Fruit fly (Drosophila melanogaster) whole organism, embryonic: ENCODE measurements around the gene CG8369.

Source experiments
- Abd-B ChIP-seq: fragments of 200-800 bp; sonication (Bioruptor generic); optimal IDR thresholded peaks from 2 replicates; lab custom pipeline; 2018; ENCODE audit warnings: missing biosample characterization, mild to moderate bottlenecking, missing genetic modification characterization, moderate library complexity
- B-H1 ChIP-seq: fragments of 200-800 bp; sonication (Bioruptor generic); IDR thresholded peaks from 3 replicates; pipeline ENCODE4 v1.3.6; 2022; ENCODE audit warnings: missing biosample characterization, missing genetic modification characterization
- CG10366 ChIP-seq: fragments of 200-800 bp; sonication (Bioruptor generic); IDR thresholded peaks from 2 replicates; pipeline ENCODE4 v1.3.6; 2022; ENCODE audit warnings: missing biosample characterization, missing genetic modification characterization
- CG10431 ChIP-seq: fragments of 200-800 bp; sonication (Bioruptor generic); optimal IDR thresholded peaks from 3 replicates; lab custom pipeline; 2018; ENCODE audit warnings: missing biosample characterization, mild to moderate bottlenecking, missing genetic modification characterization
- CG11093 ChIP-seq: fragments of 200-800 bp; sonication (Bioruptor generic); IDR thresholded peaks from 3 replicates; pipeline ENCODE4 v1.3.6; 2022; ENCODE audit warnings: missing biosample characterization, missing genetic modification characterization
- CG11398 ChIP-seq: fragments of 200-800 bp; sonication (Bioruptor generic); optimal IDR thresholded peaks from 2 replicates; lab custom pipeline; 2016; ENCODE audit warnings: missing biosample characterization, missing genetic modification characterization
- CG11696 ChIP-seq: fragments of 200-800 bp; sonication (Bioruptor generic); IDR thresholded peaks from 2 replicates; pipeline ENCODE4 v1.3.6; 2022; ENCODE audit warnings: missing biosample characterization, missing genetic modification characterization
- CG12071 ChIP-seq: fragments of 200-800 bp; sonication (Bioruptor generic); optimal IDR thresholded peaks from 3 replicates; lab custom pipeline; 2018; ENCODE audit warnings: missing biosample characterization, mild to moderate bottlenecking, missing genetic modification characterization
- CG12104 ChIP-seq: fragments of 200-800 bp; sonication (Bioruptor generic); optimal IDR thresholded peaks from 3 replicates; lab custom pipeline; 2016; ENCODE audit warnings: missing biosample characterization, missing genetic modification characterization
- CG14014 ChIP-seq: fragments of 200-800 bp; sonication (Bioruptor generic); IDR thresholded peaks from 2 replicates; pipeline ENCODE4 v1.3.6; 2022; ENCODE audit warnings: missing biosample characterization, missing genetic modification characterization
- CG14441 ChIP-seq: fragments of 200-800 bp; sonication (Bioruptor generic); IDR thresholded peaks from 2 replicates; pipeline ENCODE4 v1.3.6; 2022; ENCODE audit warnings: missing biosample characterization, missing genetic modification characterization
- CG14710 ChIP-seq: fragments of 200-800 bp; sonication (Bioruptor generic); optimal IDR thresholded peaks from 3 replicates; lab custom pipeline; 2019; ENCODE audit warnings: missing biosample characterization, mild to moderate bottlenecking, missing genetic modification characterization, moderate library complexity
- CG15269 ChIP-seq: fragments of 200-800 bp; sonication (Bioruptor generic); optimal IDR thresholded peaks from 2 replicates; lab custom pipeline; 2018; ENCODE audit warnings: missing biosample characterization, mild to moderate bottlenecking, missing genetic modification characterization, moderate library complexity
- CG17328 ChIP-seq: fragments of 200-800 bp; sonication (Bioruptor generic); IDR thresholded peaks from 2 replicates; pipeline ENCODE4 v1.3.6; 2022; ENCODE audit warnings: missing biosample characterization, missing genetic modification characterization
- CG2129 ChIP-seq: fragments of 200-800 bp; sonication (Bioruptor generic); IDR thresholded peaks from 2 replicates; pipeline ENCODE4 v1.3.6; 2022; ENCODE audit warnings: missing biosample characterization, missing genetic modification characterization; ENCODE audit not compliant: partially characterized antibody
- CG31224 ChIP-seq: fragments of 200-800 bp; sonication (Bioruptor generic); IDR thresholded peaks from 2 replicates; pipeline ENCODE4 v1.3.6; 2022; ENCODE audit warnings: missing biosample characterization, missing genetic modification characterization
- CG4707 ChIP-seq: fragments of 200-800 bp; sonication (Bioruptor generic); optimal IDR thresholded peaks from 2 replicates; lab custom pipeline; 2018; ENCODE audit warnings: missing biosample characterization, mild to moderate bottlenecking, missing genetic modification characterization, moderate library complexity
- CG6254 ChIP-seq: fragments of 200-800 bp; sonication (Bioruptor generic); optimal IDR thresholded peaks from 3 replicates; lab custom pipeline; 2017; ENCODE audit warnings: mild to moderate bottlenecking, missing biosample characterization, missing genetic modification reagents, missing genetic modification characterization
- CG7839 ChIP-seq: fragments of 200-800 bp; sonication (Bioruptor generic); optimal IDR thresholded peaks from 3 replicates; lab custom pipeline; 2018; ENCODE audit warnings: missing biosample characterization, mild to moderate bottlenecking, missing genetic modification characterization, moderate library complexity
- CG8290 ChIP-seq, 3 experiments: fragments of 200-800 bp; sonication (Bioruptor generic); optimal IDR thresholded peaks; 2 replicates each; lab custom pipeline; 2016 to 2019; ENCODE audit warnings: missing biosample characterization in 3 of 3, missing genetic modification characterization in 3 of 3, mild to moderate bottlenecking in 2 of 3, moderate library complexity in 1 of 3
- D ChIP-seq, 2 experiments: fragments of 200-800 bp in 1 of 2; fragments of >200 bp in 1 of 2; sonication (Bioruptor generic) in 1 of 2; optimal IDR thresholded peaks; 2 replicates in 1 of 2; 3 replicates in 1 of 2; lab custom pipeline; 2017; ENCODE audit warnings: mild to moderate bottlenecking in 1 of 2, missing biosample characterization in 1 of 2, missing genetic modification characterization in 1 of 2, missing genetic modification reagents in 1 of 2
- Dfd ChIP-seq, 2 experiments: fragments of >200 bp; optimal IDR thresholded peaks; 2 replicates each; lab custom pipeline; 2017; ENCODE audit warnings: missing biosample characterization in 2 of 2, missing genetic modification characterization in 2 of 2
- Gsc ChIP-seq: fragments of 200-800 bp; sonication (Bioruptor generic); IDR thresholded peaks from 2 replicates; pipeline ENCODE4 v1.3.6; 2022; ENCODE audit warnings: missing biosample characterization, missing genetic modification characterization
- H15 ChIP-seq: fragments of 200-800 bp; sonication (Bioruptor generic); IDR thresholded peaks from 3 replicates; pipeline ENCODE4 v1.3.6; 2022; ENCODE audit warnings: missing biosample characterization, missing genetic modification characterization
- Meics ChIP-seq: fragments of 200-800 bp; sonication (Bioruptor generic); optimal IDR thresholded peaks from 2 replicates; lab custom pipeline; 2017; ENCODE audit warnings: missing biosample characterization, mild to moderate bottlenecking, missing genetic modification characterization
- Rfx ChIP-seq: fragments of 200-800 bp; sonication (Bioruptor generic); IDR thresholded peaks from 2 replicates; pipeline ENCODE4 v1.3.6; 2022; ENCODE audit warnings: missing biosample characterization, missing genetic modification characterization
- Sox100B ChIP-seq: fragments of 200-800 bp; sonication (Bioruptor generic); optimal IDR thresholded peaks from 3 replicates; lab custom pipeline; 2018; ENCODE audit warnings: missing biosample characterization, mild to moderate bottlenecking, missing genetic modification characterization
- Sry-β ChIP-seq: fragments of 200-800 bp; sonication (Bioruptor generic); optimal IDR thresholded peaks from 2 replicates; lab custom pipeline; 2018; ENCODE audit warnings: missing biosample characterization, mild to moderate bottlenecking, missing genetic modification characterization, moderate library complexity
- Tbp ChIP-seq: fragments of >200 bp; optimal IDR thresholded peaks from 2 replicates; lab custom pipeline; 2018; ENCODE audit warnings: missing biosample characterization, missing genetic modification characterization
- Vsx1 ChIP-seq: fragments of 200-800 bp; sonication (Bioruptor generic); optimal IDR thresholded peaks from 2 replicates; lab custom pipeline; 2017; ENCODE audit warnings: missing biosample characterization, mild to moderate bottlenecking, missing genetic modification characterization, missing genetic modification reagents
- YL-1 ChIP-seq: fragments of 200-800 bp; sonication (Bioruptor generic); optimal IDR thresholded peaks from 3 replicates; lab custom pipeline; 2017; ENCODE audit warnings: missing biosample characterization, mild to moderate bottlenecking, missing genetic modification characterization
- ab ChIP-seq: fragments of 200-800 bp; sonication (Bioruptor generic); optimal IDR thresholded peaks from 2 replicates; lab custom pipeline; 2016; ENCODE audit warnings: missing biosample characterization, missing genetic modification characterization
- al ChIP-seq: fragments of 200-800 bp; sonication (Bioruptor generic); IDR thresholded peaks from 2 replicates; pipeline ENCODE4 v1.3.6; 2022; ENCODE audit warnings: missing biosample characterization, missing genetic modification characterization
- ato ChIP-seq: fragments of 200-800 bp; sonication (Bioruptor generic); IDR thresholded peaks from 2 replicates; pipeline ENCODE4 v1.3.6; 2022; ENCODE audit warnings: missing biosample characterization, missing genetic modification characterization; ENCODE audit not compliant: partially characterized antibody
- cad ChIP-seq: fragments of >200 bp; optimal IDR thresholded peaks from 2 replicates; lab custom pipeline; 2017; ENCODE audit warnings: missing biosample characterization, missing genetic modification characterization
- chm ChIP-seq: fragments of 200-800 bp; sonication (Bioruptor generic); IDR thresholded peaks from 2 replicates; pipeline ENCODE4 v1.3.6; 2022; ENCODE audit warnings: missing biosample characterization, missing genetic modification characterization
- crc ChIP-seq: fragments of 200-800 bp; sonication (Bioruptor generic); optimal IDR thresholded peaks from 2 replicates; lab custom pipeline; 2016; ENCODE audit warnings: missing biosample characterization, missing genetic modification characterization
- croc ChIP-seq: fragments of 200-800 bp; sonication (Bioruptor generic); conservative IDR thresholded peaks from 3 replicates; pipeline ENCODE4 v1.3.6; 2022; ENCODE audit warnings: missing biosample characterization, missing genetic modification characterization
- dati ChIP-seq: fragments of 200-800 bp; sonication (Bioruptor generic); IDR thresholded peaks from 2 replicates; pipeline ENCODE4 v1.3.6; 2022; ENCODE audit warnings: missing biosample characterization, missing genetic modification characterization
- fd3F ChIP-seq: fragments of 200-800 bp; sonication (Bioruptor generic); optimal IDR thresholded peaks from 2 replicates; lab custom pipeline; 2018; ENCODE audit warnings: missing biosample characterization, mild to moderate bottlenecking, missing genetic modification characterization, moderate library complexity
- fru ChIP-seq: fragments of >200 bp; optimal IDR thresholded peaks from 2 replicates; lab custom pipeline; 2017
- ham ChIP-seq: fragments of 200-800 bp; sonication (Bioruptor generic); IDR thresholded peaks from 2 replicates; pipeline ENCODE4 v1.3.6; 2022; ENCODE audit warnings: missing biosample characterization, missing genetic modification characterization
- pb ChIP-seq: fragments of 200-800 bp; sonication (Bioruptor generic); optimal IDR thresholded peaks from 3 replicates; lab custom pipeline; 2016; ENCODE audit warnings: missing biosample characterization, missing genetic modification characterization
- ranshi ChIP-seq: fragments of 200-800 bp; sonication (Bioruptor generic); IDR thresholded peaks from 2 replicates; pipeline ENCODE4 v1.3.6; 2022; ENCODE audit warnings: missing biosample characterization, missing genetic modification characterization
- ssp ChIP-seq: fragments of 200-800 bp; sonication (Bioruptor generic); IDR thresholded peaks from 2 replicates; pipeline ENCODE4 v1.3.6; 2022; ENCODE audit warnings: missing biosample characterization, missing genetic modification characterization
- ttk ChIP-seq: fragments of 200-800 bp; sonication (Bioruptor generic); IDR thresholded peaks from 2 replicates; pipeline ENCODE4 v2.1.2; 2022; ENCODE audit warnings: missing biosample characterization, missing genetic modification characterization
- vvl ChIP-seq: fragments of 200-800 bp; sonication (Bioruptor generic); IDR thresholded peaks from 2 replicates; pipeline ENCODE4 v1.3.6; 2022; ENCODE audit warnings: missing biosample characterization, missing genetic modification characterization
- wor ChIP-seq: fragments of 200-800 bp; sonication (Bioruptor generic); IDR thresholded peaks from 2 replicates; pipeline ENCODE4 v1.3.6; 2022; ENCODE audit warnings: missing biosample characterization, missing genetic modification characterization
- zen ChIP-seq: fragments of 200-800 bp; sonication (Bioruptor generic); optimal IDR thresholded peaks from 3 replicates; lab custom pipeline; 2018; ENCODE audit warnings: missing biosample characterization, mild to moderate bottlenecking, missing genetic modification characterization, moderate library complexity
- zfh1 ChIP-seq: fragments of 200-800 bp; sonication (Bioruptor generic); IDR thresholded peaks from 3 replicates; pipeline ENCODE4 v1.3.6; 2022; ENCODE audit warnings: missing biosample characterization, missing genetic modification characterization

CG8369 gene

dm6 chr3R:8811323-8811936 is 10.4 kb upstream of the CG8369 start (continued):
- TF ChIP-seq CG4707 (GFP tag; lab: Kevin White, UChicago), result peak; percentile 94
- peak; percentile 98 for TF ChIP-seq CG11093
- peak; percentile 93 for TF ChIP-seq CG6254 (GFP tag; lab: Kevin White, UChicago)
- peak; percentile 98 for TF ChIP-seq crc (GFP tag; lab: Kevin White, UChicago)
- TF ChIP-seq ttk (GFP tag; lab: Robert Waterston, UW), result peak; percentile 98
- no peak for TF ChIP-seq D (optimal IDR thresholded peaks at IDR 0.05; lab: Kevin White, UChicago)
- peak; percentile 98 for TF ChIP-seq D (GFP tag; optimal IDR thresholded peaks at IDR 0.05; lab: Kevin White, UChicago)
- peak; percentile 15; the same call in 1 of the 2 replicates for TF ChIP-seq ato
- peak; percentile 96 for TF ChIP-seq croc (GFP tag; lab: Robert Waterston, UW)
- TF ChIP-seq ham (GFP tag; lab: Robert Waterston, UW), result peak; percentile 97
- peak; percentile 96 for TF ChIP-seq CG11696
- peak; percentile 99 for TF ChIP-seq vvl (GFP tag; lab: Robert Waterston, UW)
- peak; percentile 98 for TF ChIP-seq Sox100B
- peak; percentile 99 for TF ChIP-seq CG10366 (GFP tag; lab: Robert Waterston, UW)
- TF ChIP-seq Sry-β (GFP tag; lab: Kevin White, UChicago), result peak; percentile 69
- peak; percentile 96 for TF ChIP-seq wor (GFP tag; lab: Robert Waterston, UW)
- no peak for TF ChIP-seq Tbp (GFP tag; lab: Kevin White, UChicago)
- TF ChIP-seq CG10431 (GFP tag; lab: Kevin White, UChicago), result peak; percentile 86
- no peak for TF ChIP-seq CG2129
- TF ChIP-seq Rfx (GFP tag; lab: Robert Waterston, UW), result peak; percentile 99
- TF ChIP-seq CG7839, result peak; percentile 99
- peak; percentile 99 for TF ChIP-seq CG14014 (GFP tag; lab: Robert Waterston, UW)
- peak; percentile 99 for TF ChIP-seq CG12104 (GFP tag; lab: Kevin White, UChicago)
- TF ChIP-seq YL-1 (GFP tag; lab: Kevin White, UChicago), result peak; percentile 95
- peak; percentile 97 for TF ChIP-seq CG11398
- peak; percentile 99 for TF ChIP-seq Meics (GFP tag; lab: Kevin White, UChicago)
- no peak for TF ChIP-seq cad (GFP tag; lab: Kevin White, UChicago)
- peak; percentile 98 for TF ChIP-seq CG17328 (GFP tag; lab: Robert Waterston, UW)
- peak; percentile 94 for TF ChIP-seq CG8290 (GFP tag; optimal IDR thresholded peaks at IDR 0.05; lab: Kevin White, UChicago)
- peak; percentile 78 to 100 for TF ChIP-seq CG8290 (tag; optimal IDR thresholded peaks at IDR 0.05; lab: Kevin White, UChicago)
- TF ChIP-seq CG12071 (GFP tag; lab: Kevin White, UChicago), result peak; percentile 99
- peak; percentile 96 for TF ChIP-seq zen (tag; lab: Kevin White, UChicago)
- TF ChIP-seq Gsc (GFP tag; lab: Robert Waterston, UW), result no peak
- TF ChIP-seq CG14710 (tag; lab: Kevin White, UChicago), result peak; percentile 96
- peak; percentile 98 for TF ChIP-seq H15 (GFP tag; lab: Robert Waterston, UW)
- peak; percentile 99 for TF ChIP-seq CG15269 (tag; lab: Kevin White, UChicago)
- TF ChIP-seq fru (lab: Kevin White, UChicago), result no peak
- TF ChIP-seq ssp (GFP tag; lab: Robert Waterston, UW), result peak; percentile 92
- TF ChIP-seq pb (GFP tag; lab: Kevin White, UChicago), result peak; percentile 97
- peak; percentile 99 for TF ChIP-seq Abd-B (GFP tag; lab: Kevin White, UChicago)
- TF ChIP-seq al (GFP tag; lab: Robert Waterston, UW), result peak; percentile 99
- TF ChIP-seq ranshi (GFP tag; lab: Robert Waterston, UW), result peak; percentile 99
- no peak for TF ChIP-seq Dfd (GFP tag; optimal IDR thresholded peaks at IDR 0.05; lab: Kevin White, UChicago)
- TF ChIP-seq chm (GFP tag; lab: Robert Waterston, UW), result peak; percentile 98
- TF ChIP-seq B-H1 (GFP tag; lab: Robert Waterston, UW), result peak; percentile 98
- TF ChIP-seq CG14441 (GFP tag; lab: Robert Waterston, UW), result peak; percentile 99
- TF ChIP-seq Vsx1, result peak; percentile 95
- peak; percentile 99 for TF ChIP-seq zfh1 (GFP tag; lab: Robert Waterston, UW)
- TF ChIP-seq fd3F (GFP tag; lab: Kevin White, UChicago), result peak; percentile 99
- TF ChIP-seq CG31224 (GFP tag; lab: Robert Waterston, UW), result peak; percentile 98
- peak; percentile 97 for TF ChIP-seq ab (GFP tag; lab: Kevin White, UChicago)
- peak; percentile 94 for TF ChIP-seq dati (GFP tag; lab: Robert Waterston, UW)
